Fruit fly (Drosophila melanogaster): Measurements from ENCODE around the gene lft.

lft gene

dm6 chr2L:10356508-10356907, 7.8 kb upstream of the lft start, which contains the start of the genes CtsL4 and ClpP (continued):
- TF ChIP-seq seq (GFP tag; IDR thresholded peaks at IDR 0.05) (no peak), Chrac-16 (GFP tag; optimal IDR thresholded peaks at IDR 0.05) (peak; percentile 52), pfk (GFP tag; optimal IDR thresholded peaks at IDR 0.05) (peak; percentile 97), Stat92E (GFP tag; optimal IDR thresholded peaks at IDR 0.05) (no peak), Atf6 (GFP tag; IDR thresholded peaks at IDR 0.05) (0 out of 2 replicates have a peak, but pooled peaks have one; percentile 35), CG7372 (GFP tag; IDR thresholded peaks at IDR 0.05) (no peak), Dp (GFP tag; optimal IDR thresholded peaks at IDR 0.05) (peak; percentile 5), CG42726 (GFP tag; IDR thresholded peaks at IDR 0.05; ENCODE audit: partially characterized antibody) (no peak), CG2712 (tag; optimal IDR thresholded peaks at IDR 0.05) (peak; percentile 55), CG32772 (GFP tag; IDR thresholded peaks at IDR 0.05) (no peak), CG13424 (tag; optimal IDR thresholded peaks at IDR 0.05) (peak; percentile 50), B-H2 (GFP tag; optimal IDR thresholded peaks at IDR 0.05) (peak; percentile 55), tin (GFP tag; optimal IDR thresholded peaks at IDR 0.05) (peak; percentile 46), CG34422 (GFP tag; IDR thresholded peaks at IDR 0.05) (peak; percentile 65; the same call in 1 of the 3 replicates), Fer2 (tag; optimal IDR thresholded peaks at IDR 0.05) (no peak), dmrt11E (tag; optimal IDR thresholded peaks at IDR 0.05) (peak; percentile 48), CG6791 (GFP tag; IDR thresholded peaks at IDR 0.05; ENCODE audit: partially characterized antibody) (no peak), Sox102F (GFP tag; optimal IDR thresholded peaks at IDR 0.05) (no peak), cad (GFP tag; optimal IDR thresholded peaks at IDR 0.05) (no peak), cas (GFP tag; IDR thresholded peaks at IDR 0.05) (no peak), CTCF (GFP tag; optimal IDR thresholded peaks at IDR 0.05) (no peak), Sry-β (GFP tag; optimal IDR thresholded peaks at IDR 0.05) (peak; percentile 21), br (optimal IDR thresholded peaks at IDR 0.05) (no peak), CG9797 (GFP tag; optimal IDR thresholded peaks at IDR 0.05) (peak; percentile 1), CG30403 (GFP tag; optimal IDR thresholded peaks at IDR 0.05) (peak; percentile 46), CkIIα-i1 (GFP tag; IDR thresholded peaks at IDR 0.05) (no peak), CG1024 (GFP tag; IDR thresholded peaks at IDR 0.05) (peak; percentile 95), chm (GFP tag; IDR thresholded peaks at IDR 0.05) (peak; percentile 64; the same call in 1 of the 2 replicates), Meics (GFP tag; optimal IDR thresholded peaks at IDR 0.05) (no peak), pan (optimal IDR thresholded peaks at IDR 0.05) (no peak), pan (GFP tag; optimal IDR thresholded peaks at IDR 0.05 in 1 of 2, IDR thresholded peaks at IDR 0.05 in 1 of 2) (peak in 1 of 2 experiments; percentile 64), insv (GFP tag; optimal IDR thresholded peaks at IDR 0.05) (peak in 1 of 2 experiments; percentile 9), jing (GFP tag; optimal IDR thresholded peaks at IDR 0.05) (no peak), CG8359 (GFP tag; optimal IDR thresholded peaks at IDR 0.05; ENCODE audit: borderline replicate concordance) (no peak), C15 (GFP tag; IDR thresholded peaks at IDR 0.05) (no peak), pita (GFP tag; optimal IDR thresholded peaks at IDR 0.05) (no peak), Sin3A (optimal IDR thresholded peaks at IDR 0.05) (no peak), CG12942 (GFP tag; optimal IDR thresholded peaks at IDR 0.05) (peak; percentile 1), Hr3 (GFP tag; optimal IDR thresholded peaks at IDR 0.05) (peak; percentile 51), tap (tag; optimal IDR thresholded peaks at IDR 0.05) (no peak), CG3065 (GFP tag; optimal IDR thresholded peaks at IDR 0.05) (no peak), Nf-YC (tag; optimal IDR thresholded peaks at IDR 0.05) (peak; percentile 49), Ada2b (GFP tag; IDR thresholded peaks at IDR 0.05) (peak; percentile 37), CG4730 (GFP tag; IDR thresholded peaks at IDR 0.05) (no peak), hbn (GFP tag; IDR thresholded peaks at IDR 0.05; ENCODE audit: partially characterized antibody) (no peak), Hr39 (optimal IDR thresholded peaks at IDR 0.05) (no peak), otp (GFP tag; IDR thresholded peaks at IDR 0.05) (no peak), Oli (tag; optimal IDR thresholded peaks at IDR 0.05) (peak; percentile 45), CG32767 (GFP tag; IDR thresholded peaks at IDR 0.05) (peak; percentile 66; the same call in 1 of the 2 replicates), CG11456 (GFP tag; IDR thresholded peaks at IDR 0.05) (peak; percentile 35; the same call in 1 of the 3 replicates), CG8089 (GFP tag; optimal IDR thresholded peaks at IDR 0.05) (peak; percentile 17), MESR4 (GFP tag; optimal IDR thresholded peaks at IDR 0.05) (no peak), gro (GFP tag; optimal IDR thresholded peaks at IDR 0.05) (no peak)

Data from whole organism, embryonic.